Worm (Caenorhabditis elegans): ENCODE data around the gene iffb-1.
A peak's percentile ranks its signal among the peaks of the same experiment; 100 is the strongest.

The iffb-1 gene

ce11 chrIII:2313985-2314494, at the start of gene iffb-1, which contains the start of gene fbxa-66:
Gene iffb-1 (plus strand): TSS chrIII:2314436.
Gene fbxa-66 (minus strand): TSS chrIII:2314035.
- TF ChIP-seq unc-55 (GFP tag; optimal IDR thresholded peaks at IDR 0.05) (peak; percentile 47), Y55F3AM.14 (GFP tag; optimal IDR thresholded peaks at IDR 0.05) (no peak), nhr-21 (tag; optimal IDR thresholded peaks at IDR 0.05) (no peak), lin-39 (tag; optimal IDR thresholded peaks at IDR 0.05) (no peak), crh-2 (tag; optimal IDR thresholded peaks at IDR 0.05) (no peak), lsy-2 (tag; optimal IDR thresholded peaks at IDR 0.05) (peak; percentile 18 to 46), lin-11 (tag; optimal IDR thresholded peaks at IDR 0.05) (no peak), lin-13 (GFP tag; optimal IDR thresholded peaks at IDR 0.05) (peak; percentile 5), C34F6.9 (tag; optimal IDR thresholded peaks at IDR 0.05) (peak; percentile 25), gmeb-1 (tag; optimal IDR thresholded peaks at IDR 0.05) (peak; percentile 23), blmp-1 (tag; optimal IDR thresholded peaks at IDR 0.05; ENCODE audit: insufficient read depth) (no peak), nhr-23 (tag; optimal IDR thresholded peaks at IDR 0.05) (no peak)

- TF ChIP-seq fos-1 (tag; optimal IDR thresholded peaks at IDR 0.05) (peak; percentile 58), unc-39 (tag; optimal IDR thresholded peaks at IDR 0.05) (no peak)
These were observed 48.1 kb upstream of the iffb-1 start, which contains the start of gene fbxa-9 for ce11 chrIII:2265986-2266701. Gene fbxa-9 (plus strand): TSS chrIII:2266651.

- TF ChIP-seq fos-1 (tag; optimal IDR thresholded peaks at IDR 0.05): peak; percentile 48
- no peak for TF ChIP-seq mbf-1 (tag; optimal IDR thresholded peaks at IDR 0.05)
- no peak for TF ChIP-seq lin-13 (GFP tag; optimal IDR thresholded peaks at IDR 0.05)
- TF ChIP-seq aly-2 (tag; optimal IDR thresholded peaks at IDR 0.05): no peak
- no peak for TF ChIP-seq elt-3 (tag; optimal IDR thresholded peaks at IDR 0.05)
- TF ChIP-seq zag-1 (tag; optimal IDR thresholded peaks at IDR 0.05): no peak
- TF ChIP-seq unc-39 (tag; optimal IDR thresholded peaks at IDR 0.05): no peak
These were observed 42.2 kb upstream of the iffb-1 start, which contains the start of gene fbxa-48 for ce11 chrIII:2272075-2272474. Gene fbxa-48 (minus strand): TSS chrIII:2272175.

- TF ChIP-seq nhr-77 (tag; optimal IDR thresholded peaks at IDR 0.05): no peak
These were observed 41.5 kb upstream of the iffb-1 start, which contains the start of gene fbxa-39 for ce11 chrIII:2272732-2273131. Gene fbxa-39 (plus strand): TSS chrIII:2273032.

ce11 chrIII:2276842-2277241, 37.4 kb upstream of the iffb-1 start, which contains the start of gene Y54F10BM.21:
Gene Y54F10BM.21 (plus strand): TSS chrIII:2277142.
- TF ChIP-seq ama-1 (optimal IDR thresholded peaks at IDR 0.05): no peak
- no peak for TF ChIP-seq alr-1 (tag; optimal IDR thresholded peaks at IDR 0.05)
- no peak for TF ChIP-seq unc-62 (GFP tag; optimal IDR thresholded peaks at IDR 0.05)
- TF ChIP-seq lin-39 (tag; optimal IDR thresholded peaks at IDR 0.05): no peak
- no peak for TF ChIP-seq nhr-23 (tag; optimal IDR thresholded peaks at IDR 0.05)
- TF ChIP-seq mab-5 (tag; optimal IDR thresholded peaks at IDR 0.05): no peak
- no peak for TF ChIP-seq elt-3 (tag; optimal IDR thresholded peaks at IDR 0.05)
- TF ChIP-seq nhr-6 (tag; optimal IDR thresholded peaks at IDR 0.05): no peak
- no peak for TF ChIP-seq sma-9 (GFP tag; optimal IDR thresholded peaks at IDR 0.05)
- no peak for TF ChIP-seq sma-9 (tag; optimal IDR thresholded peaks at IDR 0.05)

- TF ChIP-seq egl-27 (tag; optimal IDR thresholded peaks at IDR 0.05): no peak
- TF ChIP-seq nhr-23 (tag; optimal IDR thresholded peaks at IDR 0.05): no peak
- TF ChIP-seq blmp-1 (tag; optimal IDR thresholded peaks at IDR 0.05; ENCODE audit: insufficient read depth): no peak
- no peak for TF ChIP-seq sem-4 (tag; optimal IDR thresholded peaks at IDR 0.05)
- no peak for TF ChIP-seq sma-3 (GFP tag; optimal IDR thresholded peaks at IDR 0.05)
These were observed 34.8 kb upstream of the iffb-1 start, which contains the start of gene Y54F10BM.23 for ce11 chrIII:2279457-2279856. Gene Y54F10BM.23 (minus strand): TSS chrIII:2279557.

ce11 chrIII:2280569-2280968, 33.7 kb upstream of the iffb-1 start, which contains the start of gene Y54F10BM.22:
Gene Y54F10BM.22 (plus strand): TSS chrIII:2280899.
- TF ChIP-seq peb-1 (tag; optimal IDR thresholded peaks at IDR 0.05) (no peak), fos-1 (tag; optimal IDR thresholded peaks at IDR 0.05) (no peak), nhr-23 (tag; optimal IDR thresholded peaks at IDR 0.05) (no peak), nhr-25 (tag; optimal IDR thresholded peaks at IDR 0.05) (peak; percentile 60), nhr-77 (tag; optimal IDR thresholded peaks at IDR 0.05) (no peak), nhr-129 (tag; optimal IDR thresholded peaks at IDR 0.05) (no peak), nhr-6 (tag; optimal IDR thresholded peaks at IDR 0.05) (no peak), ztf-1 (GFP tag; conservative IDR thresholded peaks at IDR 0.05) (no peak), sma-3 (GFP tag; optimal IDR thresholded peaks at IDR 0.05) (peak; percentile 59)

All from whole organism, L2 larva.